Fruit fly (Drosophila melanogaster) whole organism, embryonic: ENCODE results near the gene CG13631.
A peak's percentile ranks its signal among the peaks of the same experiment; 100 is the strongest.

ENCODE experiments used
- Atf3 ChIP-seq: fragments of 200-800 bp; sonication (Bioruptor generic); optimal IDR thresholded peaks from 3 replicates; lab custom pipeline; 2016; ENCODE audit warnings: missing biosample characterization, missing genetic modification characterization
- Atf6 ChIP-seq: fragments of 200-800 bp; sonication (Bioruptor generic); IDR thresholded peaks from 2 replicates; pipeline ENCODE4 v1.3.6; 2022; ENCODE audit warnings: missing biosample characterization, missing genetic modification characterization
- B-H2 ChIP-seq: fragments of 200-800 bp; sonication (Bioruptor generic); optimal IDR thresholded peaks from 2 replicates; lab custom pipeline; 2018; ENCODE audit warnings: missing biosample characterization, mild to moderate bottlenecking, missing genetic modification characterization
- CG10321 ChIP-seq: fragments of 200-800 bp; sonication (Bioruptor generic); IDR thresholded peaks from 2 replicates; pipeline ENCODE4 v1.3.6; 2022; ENCODE audit warnings: missing biosample characterization, missing genetic modification characterization
- CG11085 ChIP-seq: fragments of 200-800 bp; sonication (Bioruptor generic); IDR thresholded peaks from 2 replicates; pipeline ENCODE4 v1.3.6; 2022; ENCODE audit warnings: missing biosample characterization, missing genetic modification characterization
- CG11723 ChIP-seq: fragments of 200-800 bp; sonication (Bioruptor generic); optimal IDR thresholded peaks from 2 replicates; lab custom pipeline; 2017; ENCODE audit warnings: missing biosample characterization, mild to moderate bottlenecking, missing genetic modification characterization
- CG14014 ChIP-seq: fragments of 200-800 bp; sonication (Bioruptor generic); IDR thresholded peaks from 2 replicates; pipeline ENCODE4 v1.3.6; 2022; ENCODE audit warnings: missing biosample characterization, missing genetic modification characterization
- CG15479 ChIP-seq: fragments of 200-800 bp; sonication (Bioruptor generic); optimal IDR thresholded peaks from 3 replicates; lab custom pipeline; 2019; ENCODE audit warnings: missing biosample characterization, mild to moderate bottlenecking, missing genetic modification characterization, moderate library complexity
- CG16779 ChIP-seq: fragments of 200-800 bp; sonication (Bioruptor generic); IDR thresholded peaks from 2 replicates; pipeline ENCODE4 v1.3.6; 2022; ENCODE audit warnings: missing biosample characterization, missing genetic modification characterization
- CG17328 ChIP-seq: fragments of 200-800 bp; sonication (Bioruptor generic); IDR thresholded peaks from 2 replicates; pipeline ENCODE4 v1.3.6; 2022; ENCODE audit warnings: missing biosample characterization, missing genetic modification characterization
- CG18619 ChIP-seq: fragments of 200-800 bp; sonication (Bioruptor generic); optimal IDR thresholded peaks from 3 replicates; lab custom pipeline; 2017; ENCODE audit warnings: missing biosample characterization, mild to moderate bottlenecking, missing genetic modification characterization
- CG2202 ChIP-seq: fragments of 200-800 bp; sonication (Bioruptor generic); optimal IDR thresholded peaks from 2 replicates; lab custom pipeline; 2018; ENCODE audit warnings: missing biosample characterization, mild to moderate bottlenecking, missing genetic modification characterization
- CG30403 ChIP-seq: fragments of 200-800 bp; sonication (Bioruptor generic); optimal IDR thresholded peaks from 3 replicates; lab custom pipeline; 2016; ENCODE audit warnings: missing biosample characterization, missing genetic modification characterization
- CG3838 ChIP-seq: fragments of 200-800 bp; sonication (Bioruptor generic); optimal IDR thresholded peaks from 3 replicates; lab custom pipeline; 2016; ENCODE audit warnings: missing biosample characterization, missing genetic modification characterization
- CG4360 ChIP-seq: fragments of 200-800 bp; sonication (Bioruptor generic); IDR thresholded peaks from 2 replicates; pipeline ENCODE4 v1.3.6; 2022; ENCODE audit warnings: missing biosample characterization, missing genetic modification characterization
- CG6791 ChIP-seq: fragments of 200-800 bp; sonication (Bioruptor generic); IDR thresholded peaks from 3 replicates; pipeline ENCODE4 v1.3.6; 2022; ENCODE audit warnings: missing biosample characterization, missing genetic modification characterization; ENCODE audit not compliant: partially characterized antibody
- CG7271 ChIP-seq: fragments of 200-800 bp; sonication (Bioruptor generic); optimal IDR thresholded peaks from 2 replicates; lab custom pipeline; 2018; ENCODE audit warnings: missing biosample characterization, mild to moderate bottlenecking, missing genetic modification characterization, moderate library complexity
- CG7372 ChIP-seq: fragments of 200-800 bp; sonication (Bioruptor generic); IDR thresholded peaks from 2 replicates; pipeline ENCODE4 v1.3.6; 2022; ENCODE audit warnings: missing biosample characterization, missing genetic modification characterization
- CG7928 ChIP-seq: fragments of 200-800 bp; sonication (Bioruptor generic); optimal IDR thresholded peaks from 2 replicates; lab custom pipeline; 2017; ENCODE audit warnings: missing biosample characterization, mild to moderate bottlenecking, missing genetic modification characterization
- CG8290 ChIP-seq, 3 experiments: fragments of 200-800 bp; sonication (Bioruptor generic); optimal IDR thresholded peaks; 2 replicates each; lab custom pipeline; 2016 to 2019; ENCODE audit warnings: missing biosample characterization in 3 of 3, missing genetic modification characterization in 3 of 3, mild to moderate bottlenecking in 2 of 3, moderate library complexity in 1 of 3
- CG8944 ChIP-seq: fragments of 200-800 bp; sonication (Bioruptor generic); optimal IDR thresholded peaks from 3 replicates; lab custom pipeline; 2016; ENCODE audit warnings: missing biosample characterization, missing genetic modification characterization
- HHEX ChIP-seq: fragments of 200-800 bp; sonication (Bioruptor generic); optimal IDR thresholded peaks from 3 replicates; lab custom pipeline; 2017; ENCODE audit warnings: missing biosample characterization, mild to moderate bottlenecking, missing genetic modification characterization, missing genetic modification reagents
- HLH3B ChIP-seq: fragments of 200-800 bp; sonication (Bioruptor generic); IDR thresholded peaks from 2 replicates; pipeline ENCODE4 v1.3.6; 2022; ENCODE audit warnings: missing biosample characterization, missing genetic modification characterization
- HLH4C ChIP-seq: fragments of 200-800 bp; sonication (Bioruptor generic); IDR thresholded peaks from 3 replicates; pipeline ENCODE4 v1.3.6; 2022; ENCODE audit warnings: missing biosample characterization, missing genetic modification characterization; ENCODE audit not compliant: partially characterized antibody
- Hand ChIP-seq: fragments of 200-800 bp; sonication (Bioruptor generic); optimal IDR thresholded peaks from 2 replicates; lab custom pipeline; 2017; ENCODE audit warnings: mild to moderate bottlenecking, missing biosample characterization, missing genetic modification reagents, missing genetic modification characterization
- Med ChIP-seq: fragments of 200-800 bp; sonication (Bioruptor generic); peaks from one replicate; lab custom pipeline; 2016; ENCODE audit warnings: missing biosample characterization, missing genetic modification characterization, mild to moderate bottlenecking, inconsistent platforms, moderate library complexity
- NfI ChIP-seq: fragments of 200-800 bp; sonication (Bioruptor generic); optimal IDR thresholded peaks from 3 replicates; lab custom pipeline; 2018; ENCODE audit warnings: missing biosample characterization, mild to moderate bottlenecking, missing genetic modification characterization, moderate library complexity
- Rfx ChIP-seq: fragments of 200-800 bp; sonication (Bioruptor generic); IDR thresholded peaks from 2 replicates; pipeline ENCODE4 v1.3.6; 2022; ENCODE audit warnings: missing biosample characterization, missing genetic modification characterization
- Sox100B ChIP-seq: fragments of 200-800 bp; sonication (Bioruptor generic); optimal IDR thresholded peaks from 3 replicates; lab custom pipeline; 2018; ENCODE audit warnings: missing biosample characterization, mild to moderate bottlenecking, missing genetic modification characterization
- Taf1 ChIP-seq: fragments of 200-800 bp; sonication (Bioruptor generic); IDR thresholded peaks from 2 replicates; pipeline ENCODE4 v1.3.6; 2022; ENCODE audit warnings: missing biosample characterization, missing genetic modification characterization
- abd-A ChIP-seq: fragments of 200-800 bp; sonication (Bioruptor generic); optimal IDR thresholded peaks from 3 replicates; lab custom pipeline; 2019; ENCODE audit warnings: missing biosample characterization, mild to moderate bottlenecking, missing genetic modification characterization, moderate library complexity
- cato ChIP-seq: fragments of 200-800 bp; sonication (Bioruptor generic); optimal IDR thresholded peaks from 2 replicates; lab custom pipeline; 2016; ENCODE audit warnings: missing biosample characterization, missing genetic modification characterization, borderline replicate concordance
- chif ChIP-seq, 2 experiments: fragments of 200-800 bp; sonication (Bioruptor generic); optimal IDR thresholded peaks; 3 replicates each; lab custom pipeline; 2016; ENCODE audit warnings: missing biosample characterization in 2 of 2, missing genetic modification characterization in 2 of 2
- danr ChIP-seq: fragments of 200-800 bp; sonication (Bioruptor generic); IDR thresholded peaks from 2 replicates; pipeline ENCODE4 v1.3.6; 2022; ENCODE audit warnings: missing biosample characterization, missing genetic modification characterization
- ftz-f1 ChIP-seq: fragments of 200-800 bp; sonication (Bioruptor generic); optimal IDR thresholded peaks from 2 replicates; lab custom pipeline; 2016; ENCODE audit warnings: missing biosample characterization, missing genetic modification characterization
- fu2 ChIP-seq: fragments of 200-800 bp; sonication (Bioruptor generic); optimal IDR thresholded peaks from 2 replicates; lab custom pipeline; 2016; ENCODE audit warnings: missing biosample characterization, missing genetic modification characterization
- hkb ChIP-seq, 2 experiments: fragments of 200-800 bp in 1 of 2; fragments of >200 bp in 1 of 2; sonication (Bioruptor generic) in 1 of 2; IDR thresholded peaks in 1 of 2; optimal IDR thresholded peaks in 1 of 2; 2 replicates each; pipeline versions ENCODE4 v1.3.6 to Lab custom; 2017 to 2022; ENCODE audit warnings: missing biosample characterization in 1 of 2, missing genetic modification characterization in 1 of 2
- kni ChIP-seq: fragments of 200-800 bp; sonication (Bioruptor generic); optimal IDR thresholded peaks from 3 replicates; lab custom pipeline; 2017; ENCODE audit warnings: mild to moderate bottlenecking, missing biosample characterization, missing genetic modification reagents, missing genetic modification characterization
- lov ChIP-seq, 2 experiments: fragments of 200-800 bp in 1 of 2; fragments of >200 bp in 1 of 2; sonication (Bioruptor generic) in 1 of 2; IDR thresholded peaks in 1 of 2; optimal IDR thresholded peaks in 1 of 2; 2 replicates in 1 of 2; 3 replicates in 1 of 2; pipeline versions ENCODE4 v1.3.6 to Lab custom; 2017 to 2022; ENCODE audit warnings: missing biosample characterization in 1 of 2, missing genetic modification characterization in 1 of 2
- luna ChIP-seq: fragments of 200-800 bp; sonication (Bioruptor generic); optimal IDR thresholded peaks from 2 replicates; lab custom pipeline; 2016; ENCODE audit warnings: missing biosample characterization, missing genetic modification characterization
- nom ChIP-seq: fragments of 200-800 bp; sonication (Bioruptor generic); optimal IDR thresholded peaks from 2 replicates; lab custom pipeline; 2017; ENCODE audit warnings: missing biosample characterization, missing genetic modification characterization, mild to moderate bottlenecking, moderate library complexity, missing genetic modification reagents
- pros ChIP-seq: fragments of 200-800 bp; sonication (Bioruptor generic); optimal IDR thresholded peaks from 3 replicates; lab custom pipeline; 2019; ENCODE audit warnings: missing biosample characterization, mild to moderate bottlenecking, missing genetic modification characterization, moderate library complexity
- run ChIP-seq: fragments of 200-800 bp; sonication (Bioruptor generic); optimal IDR thresholded peaks from 3 replicates; lab custom pipeline; 2018; ENCODE audit warnings: missing biosample characterization, mild to moderate bottlenecking, missing genetic modification characterization
- salm ChIP-seq: fragments of 200-800 bp; sonication (Bioruptor generic); optimal IDR thresholded peaks from 2 replicates; lab custom pipeline; 2018; ENCODE audit warnings: missing biosample characterization, mild to moderate bottlenecking, missing genetic modification characterization
- sens-2 ChIP-seq: fragments of 200-800 bp; sonication (Bioruptor generic); IDR thresholded peaks from 2 replicates; pipeline ENCODE4 v1.3.6; 2022; ENCODE audit warnings: missing biosample characterization, missing genetic modification characterization
- sisA ChIP-seq: fragments of 200-800 bp; sonication (Bioruptor generic); IDR thresholded peaks from 2 replicates; pipeline ENCODE4 v1.3.6; 2022; ENCODE audit warnings: missing biosample characterization, missing genetic modification characterization
- ssp ChIP-seq: fragments of 200-800 bp; sonication (Bioruptor generic); IDR thresholded peaks from 2 replicates; pipeline ENCODE4 v1.3.6; 2022; ENCODE audit warnings: missing biosample characterization, missing genetic modification characterization
- unc-4 ChIP-seq: fragments of 200-800 bp; sonication (Bioruptor generic); IDR thresholded peaks from 2 replicates; pipeline ENCODE4 v1.3.6; 2022; ENCODE audit warnings: missing biosample characterization, missing genetic modification characterization; ENCODE audit not compliant: partially characterized antibody
- zfh1 ChIP-seq: fragments of 200-800 bp; sonication (Bioruptor generic); IDR thresholded peaks from 3 replicates; pipeline ENCODE4 v1.3.6; 2022; ENCODE audit warnings: missing biosample characterization, missing genetic modification characterization

Gene CG13631

dm6 chr3R:24812987-24813636, 44.0 kb downstream of the CG13631 start (continued):
- TF ChIP-seq chif (GFP tag; optimal IDR thresholded peaks at IDR 0.05; lab: Kevin White, UChicago): no peak
- no peak for TF ChIP-seq ftz-f1 (GFP tag; lab: Kevin White, UChicago)
- TF ChIP-seq CG4360: peak; percentile 99
- no peak for TF ChIP-seq unc-4 (GFP tag; lab: Robert Waterston, UW)
- 0 out of 3 replicates have a peak, but pooled peaks have one; percentile 15 for TF ChIP-seq CG6791 (GFP tag; lab: Robert Waterston, UW)
- TF ChIP-seq Rfx: no peak
- TF ChIP-seq CG14014: no peak
- no peak for TF ChIP-seq fu2 (GFP tag; lab: Kevin White, UChicago)
- TF ChIP-seq B-H2 (GFP tag; lab: Kevin White, UChicago): no peak
- TF ChIP-seq lov (optimal IDR thresholded peaks at IDR 0.05; lab: Kevin White, UChicago): no peak
- TF ChIP-seq lov (GFP tag; IDR thresholded peaks at IDR 0.05; lab: Robert Waterston, UW): no peak
- TF ChIP-seq zfh1 (GFP tag; lab: Robert Waterston, UW): no peak
- no peak for TF ChIP-seq CG16779 (GFP tag; lab: Robert Waterston, UW)
- TF ChIP-seq luna (GFP tag; lab: Kevin White, UChicago): no peak
- 0 out of 2 replicates have a peak, but pooled peaks have one; percentile 29 for TF ChIP-seq sens-2 (GFP tag; lab: Robert Waterston, UW)
- no peak for TF ChIP-seq nom (GFP tag; lab: Kevin White, UChicago)
- peak; percentile 58 for TF ChIP-seq CG15479 (GFP tag; lab: Kevin White, UChicago)
- no peak for TF ChIP-seq HHEX (GFP tag; lab: Kevin White, UChicago)
- no peak for TF ChIP-seq CG11723
- peak; percentile 71 for TF ChIP-seq Med (GFP tag; lab: Kevin White, UChicago)
- no peak for TF ChIP-seq salm (tag; lab: Kevin White, UChicago)
- no peak for TF ChIP-seq cato
- TF ChIP-seq abd-A: no peak
- TF ChIP-seq CG8944 (GFP tag; lab: Kevin White, UChicago): no peak
- peak; percentile 34 for TF ChIP-seq pros (GFP tag; lab: Kevin White, UChicago)
- TF ChIP-seq CG10321 (GFP tag; lab: Robert Waterston, UW): no peak
- no peak for TF ChIP-seq CG7928
- TF ChIP-seq CG17328 (GFP tag; lab: Robert Waterston, UW): no peak
- peak; percentile 24 for TF ChIP-seq kni (GFP tag; lab: Kevin White, UChicago)
- TF ChIP-seq CG18619 (GFP tag; lab: Kevin White, UChicago): no peak
- no peak for TF ChIP-seq CG11085 (GFP tag; lab: Robert Waterston, UW)
- TF ChIP-seq ssp: no peak
- peak; percentile 8 for TF ChIP-seq Hand (GFP tag; lab: Kevin White, UChicago)
- no peak for TF ChIP-seq Atf6 (GFP tag; lab: Robert Waterston, UW)
- no peak for TF ChIP-seq Sox100B (GFP tag; lab: Kevin White, UChicago)
- TF ChIP-seq sisA (GFP tag; lab: Robert Waterston, UW): no peak
- no peak for TF ChIP-seq CG30403 (GFP tag; lab: Kevin White, UChicago)
- TF ChIP-seq Taf1: no peak
- no peak for TF ChIP-seq CG8290 (GFP tag; optimal IDR thresholded peaks at IDR 0.05; lab: Kevin White, UChicago)
- TF ChIP-seq CG8290 (tag; optimal IDR thresholded peaks at IDR 0.05; lab: Kevin White, UChicago): peak in 1 of 2 experiments; percentile 20
- TF ChIP-seq run (tag; lab: Kevin White, UChicago): no peak
- no peak for TF ChIP-seq CG7372 (GFP tag; lab: Robert Waterston, UW)
- no peak for TF ChIP-seq CG3838 (GFP tag; lab: Kevin White, UChicago)
- TF ChIP-seq NfI (GFP tag; lab: Kevin White, UChicago): no peak
- no peak for TF ChIP-seq danr
- no peak for TF ChIP-seq CG7271 (tag; lab: Kevin White, UChicago)
- TF ChIP-seq Atf3 (GFP tag; lab: Kevin White, UChicago): no peak
- no peak for TF ChIP-seq hkb (optimal IDR thresholded peaks at IDR 0.05; lab: Kevin White, UChicago)
- TF ChIP-seq hkb (GFP tag; IDR thresholded peaks at IDR 0.05; lab: Robert Waterston, UW): no peak
- TF ChIP-seq CG2202 (tag; lab: Kevin White, UChicago): no peak
- TF ChIP-seq HLH3B (GFP tag; lab: Robert Waterston, UW): no peak
- TF ChIP-seq HLH4C: no peak
